Worm (Caenorhabditis elegans): ENCODE measurements around the gene cst-2.

Gene cst-2

ce11 chrX:4367414-4367813 is 31.6 kb upstream of the cst-2 start, which contains the start of gene R160.10:
R160.10 (minus strand) TSS chrX:4367514.
- TF ChIP-seq nhr-102 (tag; optimal IDR thresholded peaks at IDR 0.05) (no peak), unc-62 (GFP tag; optimal IDR thresholded peaks at IDR 0.05 in 1 of 2) (peak in 1 of 2 experiments; percentile 36), unc-62 (tag; optimal IDR thresholded peaks at IDR 0.05) (no peak)

DNA sequence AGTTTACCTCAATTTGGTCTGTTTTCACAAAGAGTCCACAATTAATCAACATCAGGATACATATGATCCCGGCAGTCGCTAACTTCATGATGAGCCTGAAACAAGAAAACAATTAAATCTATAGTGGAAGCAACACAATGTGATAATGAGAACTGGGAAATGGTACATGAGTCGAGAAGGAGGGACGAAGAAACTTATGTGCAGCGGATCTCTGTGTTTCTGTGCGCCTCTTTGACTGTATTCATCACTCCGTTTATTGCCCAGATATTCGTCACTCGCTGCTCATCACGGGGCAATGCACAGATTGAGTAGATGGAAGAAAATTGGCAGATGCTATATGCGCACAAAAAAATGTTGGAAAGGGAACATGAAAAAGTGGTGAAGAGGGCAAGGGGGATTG is 30.4 kb upstream of the cst-2 start, which contains the start of gene R160.3:
Gene R160.3, minus strand, starts transcription at position 101 of the 400 bp plus-strand sequence.
- no peak for TF ChIP-seq rbr-2 (tag; optimal IDR thresholded peaks at IDR 0.05)
- no peak for TF ChIP-seq mxl-2 (GFP tag; conservative IDR thresholded peaks at IDR 0.05)
- TF ChIP-seq nhr-42 (GFP tag; IDR thresholded peaks at IDR 0.05) = no peak
- TF ChIP-seq lin-13 (GFP tag; optimal IDR thresholded peaks at IDR 0.05) = no peak
- no peak for TF ChIP-seq R02D3.7 (tag; optimal IDR thresholded peaks at IDR 0.05)
- TF ChIP-seq nhr-25 (tag; optimal IDR thresholded peaks at IDR 0.05; ENCODE audit: borderline replicate concordance, insufficient read depth) = no peak
- no peak for TF ChIP-seq duxl-1 (tag; optimal IDR thresholded peaks at IDR 0.05; ENCODE audit: poor library complexity)
- TF ChIP-seq lin-1 (GFP tag; IDR thresholded peaks at IDR 0.05) = no peak
- TF ChIP-seq daf-8 (GFP tag; IDR thresholded peaks at IDR 0.05) = no peak
- no peak for TF ChIP-seq lsy-2 (tag; optimal IDR thresholded peaks at IDR 0.05)
- TF ChIP-seq arid-1 (GFP tag; conservative IDR thresholded peaks at IDR 0.05) = no peak
- no peak for TF ChIP-seq php-3 (GFP tag; IDR thresholded peaks at IDR 0.05)
- no peak for TF ChIP-seq nhr-11 (tag; optimal IDR thresholded peaks at IDR 0.05)
- no peak for TF ChIP-seq sdz-12 (GFP tag; optimal IDR thresholded peaks at IDR 0.05)

DNA sequence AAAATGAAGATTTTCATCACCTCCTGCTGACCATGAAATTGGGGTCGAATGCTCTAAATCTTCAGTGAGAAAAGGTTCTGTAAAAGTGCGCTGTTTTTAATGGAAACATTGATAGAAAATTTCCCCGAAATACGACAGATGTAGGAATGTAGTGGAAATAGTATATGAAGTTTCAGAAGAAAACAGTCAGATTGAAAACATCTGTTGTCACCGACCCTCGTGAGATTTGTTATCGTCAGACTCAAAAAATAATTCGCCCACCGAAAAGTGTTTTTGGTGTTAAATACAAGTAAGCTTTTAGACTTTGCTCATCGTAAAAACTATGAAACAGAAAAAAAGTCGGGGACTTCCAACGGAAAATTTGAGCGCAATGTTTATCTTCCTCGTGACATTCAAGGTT is 29.0 kb upstream of the cst-2 start, which contains the start of gene F14H12.8:
Gene F14H12.8, minus strand, starts transcription at position 101 of the 400 bp plus-strand sequence.
- TF ChIP-seq lin-13 (GFP tag; optimal IDR thresholded peaks at IDR 0.05) (no peak), zip-11 (GFP tag; IDR thresholded peaks at IDR 0.05) (no peak), ZK546.5 (tag; optimal IDR thresholded peaks at IDR 0.05) (no peak), pha-4 (GFP tag; IDR thresholded peaks at IDR 0.05) (no peak), pha-4 (tag; optimal IDR thresholded peaks at IDR 0.05) (no peak), mxl-2 (GFP tag; conservative IDR thresholded peaks at IDR 0.05) (no peak), ces-1 (GFP tag; optimal IDR thresholded peaks at IDR 0.05) (no peak), vab-7 (GFP tag; IDR thresholded peaks at IDR 0.05) (no peak), daf-8 (GFP tag; IDR thresholded peaks at IDR 0.05) (no peak), hif-1 (tag; optimal IDR thresholded peaks at IDR 0.05) (no peak)

- no peak for TF ChIP-seq daf-19 (GFP tag; conservative IDR thresholded peaks at IDR 0.05)
- no peak for TF ChIP-seq egl-43 (GFP tag; IDR thresholded peaks at IDR 0.05)
- TF ChIP-seq aly-2 (tag; optimal IDR thresholded peaks at IDR 0.05) = no peak
- no peak for TF ChIP-seq mxl-2 (GFP tag; conservative IDR thresholded peaks at IDR 0.05)
- TF ChIP-seq madf-9 (GFP tag; conservative IDR thresholded peaks at IDR 0.05) = no peak
- no peak for TF ChIP-seq daf-16 (GFP tag; optimal IDR thresholded peaks at IDR 0.05)
- no peak for TF ChIP-seq daf-16 (tag; optimal IDR thresholded peaks at IDR 0.05)
- TF ChIP-seq ztf-7 (tag; optimal IDR thresholded peaks at IDR 0.05) = no peak
- TF ChIP-seq ceh-44 (GFP tag; IDR thresholded peaks at IDR 0.05) = no peak
- no peak for TF ChIP-seq aha-1 (tag)
- TF ChIP-seq nhr-77 (tag; optimal IDR thresholded peaks at IDR 0.05) = no peak
- no peak for TF ChIP-seq unc-39 (tag; optimal IDR thresholded peaks at IDR 0.05)
- no peak for TF ChIP-seq ceh-20 (GFP tag; IDR thresholded peaks at IDR 0.05)
- no peak for TF ChIP-seq arid-1 (GFP tag; conservative IDR thresholded peaks at IDR 0.05)
- no peak for TF ChIP-seq ceh-28 (tag; optimal IDR thresholded peaks at IDR 0.05)
- TF ChIP-seq ceh-32 (tag; optimal IDR thresholded peaks at IDR 0.05; ENCODE audit: poor library complexity) = no peak
- TF ChIP-seq zfp-3 (GFP tag; conservative IDR thresholded peaks at IDR 0.05) = no peak
- no peak for TF ChIP-seq unc-130 (GFP tag; optimal IDR thresholded peaks at IDR 0.05)
- TF ChIP-seq dmd-6 (GFP tag; IDR thresholded peaks at IDR 0.05) = no peak
- no peak for TF ChIP-seq nhr-10 (tag; optimal IDR thresholded peaks at IDR 0.05)
- no peak for TF ChIP-seq tra-1 (GFP tag; IDR thresholded peaks at IDR 0.05)
These were observed 27.4 kb upstream of the cst-2 start, which contains the start of gene F14H12.17 for ce11 chrX:4363200-4363599. F14H12.17 (minus strand) TSS chrX:4363300.
